Worm (Caenorhabditis elegans) whole organism, L4 larva: ENCODE results near the gene Y102E9.5.

Experiments used
- R02D3.7 ChIP-seq: fragments of 150-350 bp; sonication (generic microtip); optimal IDR thresholded peaks from 3 replicates; lab custom pipeline; 2014; ENCODE audit warnings: missing biosample characterization, missing genetic modification characterization
- ceh-28 ChIP-seq: fragments of 150-350 bp; optimal IDR thresholded peaks from 2 replicates; lab custom pipeline; 2014; ENCODE audit warnings: missing biosample characterization, missing genetic modification reagents, missing genetic modification characterization
- lim-7 ChIP-seq: fragments of 200-800 bp; sonication (Bioruptor generic); IDR thresholded peaks from 2 replicates; pipeline ENCODE4 v1.3.6; 2022; ENCODE audit warnings: missing genetic modification characterization, missing compliant biosample characterization
- lin-13 ChIP-seq: fragments of 150-350 bp; optimal IDR thresholded peaks from 2 replicates; lab custom pipeline; 2014; ENCODE audit warnings: missing biosample characterization, missing genetic modification reagents, missing genetic modification characterization
- lin-39 ChIP-seq: fragments of 150-350 bp; optimal IDR thresholded peaks from 2 replicates; lab custom pipeline; 2014; ENCODE audit warnings: missing biosample characterization, missing genetic modification reagents, missing genetic modification characterization
- spr-1 ChIP-seq: sonication (generic microtip); optimal IDR thresholded peaks from 2 replicates; lab custom pipeline; 2016; ENCODE audit warnings: mild to moderate bottlenecking, missing genetic modification characterization, missing compliant biosample characterization

DNA sequence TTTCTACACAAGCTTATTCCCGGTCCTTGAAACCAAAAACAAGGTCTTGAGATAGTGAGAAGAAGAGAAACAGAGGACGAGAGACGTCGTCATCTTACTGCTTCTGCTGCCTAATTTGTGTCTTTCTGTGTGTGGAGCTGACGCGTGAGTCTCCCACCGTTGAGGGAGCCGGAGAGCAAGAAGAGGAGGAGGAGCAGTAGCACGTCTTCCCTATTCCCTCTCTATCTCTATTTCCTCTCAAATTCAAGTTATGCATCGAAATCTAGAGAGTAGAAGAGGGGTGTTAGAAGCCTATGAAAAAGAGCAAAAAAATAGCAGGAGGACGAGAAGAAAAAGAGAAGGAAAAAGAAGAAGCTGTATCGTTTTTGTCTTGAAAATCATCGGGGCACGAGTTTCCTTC is 34.9 kb downstream of the Y102E9.5 start:
- no peak for TF ChIP-seq spr-1 (tag; lab: Kevin White, UChicago)
- TF ChIP-seq R02D3.7 (tag; lab: Kevin White, UChicago), result no peak
- TF ChIP-seq lim-7 (GFP tag; lab: Robert Waterston, UW), result no peak
- no peak for TF ChIP-seq ceh-28 (tag; lab: Kevin White, UChicago)
- no peak for TF ChIP-seq lin-13 (GFP tag; lab: Kevin White, UChicago)
- TF ChIP-seq lin-39 (tag; lab: Kevin White, UChicago), result no peak
